Worm (Caenorhabditis elegans): ENCODE results near the gene paqr-2.

- no peak for TF ChIP-seq lin-13 (GFP tag; optimal IDR thresholded peaks at IDR 0.05)
- no peak for TF ChIP-seq lin-39 (tag; optimal IDR thresholded peaks at IDR 0.05)
- no peak for TF ChIP-seq egl-27 (tag; optimal IDR thresholded peaks at IDR 0.05)
- TF ChIP-seq hmg-1.1 (GFP tag; IDR thresholded peaks at IDR 0.05): no peak
- TF ChIP-seq aly-2 (tag; optimal IDR thresholded peaks at IDR 0.05): no peak
- no peak for TF ChIP-seq pqm-1 (tag; optimal IDR thresholded peaks at IDR 0.05)
- no peak for TF ChIP-seq fos-1 (tag; optimal IDR thresholded peaks at IDR 0.05)
- TF ChIP-seq nhr-76 (tag; optimal IDR thresholded peaks at IDR 0.05): no peak
- TF ChIP-seq skn-1 (tag; optimal IDR thresholded peaks at IDR 0.05): no peak
- TF ChIP-seq ceh-82 (tag; optimal IDR thresholded peaks at IDR 0.05): no peak
These were observed 44.6 kb upstream of the paqr-2 start for ce11 chrIII:5424363-5424762.

All from whole organism, L4 larva.